Worm (Caenorhabditis elegans) whole organism, L3 larva: ENCODE measurements around the gene his-62.
A peak's percentile ranks its signal among the peaks of the same experiment; 100 is the strongest.

Experiments
- R02D3.7 ChIP-seq: fragments of 150-350 bp; optimal IDR thresholded peaks from 2 replicates; lab custom pipeline; 2014; ENCODE audit warnings: missing biosample characterization, missing genetic modification characterization
- ZK546.5 ChIP-seq: sonication (generic microtip); optimal IDR thresholded peaks from 2 replicates; lab custom pipeline; 2017; ENCODE audit warnings: missing biosample characterization, missing genetic modification characterization
- aly-2 ChIP-seq: fragments of 150-350 bp; optimal IDR thresholded peaks from 2 replicates; lab custom pipeline; 2014; ENCODE audit warnings: missing biosample characterization, missing genetic modification characterization
- ama-1 ChIP-seq: fragments of 150-350 bp; optimal IDR thresholded peaks from 2 replicates; lab custom pipeline; 2018
- ceh-16 ChIP-seq: sonication (generic microtip); optimal IDR thresholded peaks from 2 replicates; lab custom pipeline; 2017; ENCODE audit warnings: missing biosample characterization, missing genetic modification characterization
- ceh-28 ChIP-seq: fragments of 150-350 bp; optimal IDR thresholded peaks from 2 replicates; lab custom pipeline; 2014; ENCODE audit warnings: missing biosample characterization, missing genetic modification reagents, missing genetic modification characterization
- ceh-82 ChIP-seq: fragments of 150-350 bp; optimal IDR thresholded peaks from 2 replicates; lab custom pipeline; 2014; ENCODE audit warnings: missing biosample characterization, missing genetic modification characterization
- ceh-9 ChIP-seq: sonication (generic microtip); optimal IDR thresholded peaks from 2 replicates; lab custom pipeline; 2018; ENCODE audit warnings: missing biosample characterization, missing genetic modification characterization
- egl-5 ChIP-seq: fragments of 150-350 bp; optimal IDR thresholded peaks from 2 replicates; lab custom pipeline; 2017; ENCODE audit warnings: missing biosample characterization, missing genetic modification reagents, missing genetic modification characterization, inconsistent platforms
- elt-2 ChIP-seq: sonication (generic microtip); optimal IDR thresholded peaks from 2 replicates; lab custom pipeline; 2016; ENCODE audit warnings: missing genetic modification reagents, mild to moderate bottlenecking, missing genetic modification characterization, missing compliant biosample characterization
- elt-3 ChIP-seq, 3 experiments: fragments of 150-350 bp in 1 of 3; sonication (generic microtip) in 2 of 3; optimal IDR thresholded peaks; 2 replicates in 2 of 3; 4 replicates in 1 of 3; lab custom pipeline; 2014 to 2017; ENCODE audit warnings: missing biosample characterization in 3 of 3, missing genetic modification characterization in 3 of 3
- eor-1 ChIP-seq, 2 experiments: fragments of 150-350 bp; optimal IDR thresholded peaks; 2 replicates each; lab custom pipeline; 2014 to 2018; ENCODE audit warnings: missing biosample characterization in 2 of 2, missing genetic modification characterization in 2 of 2
- fkh-10 ChIP-seq: sonication (generic microtip); optimal IDR thresholded peaks from 2 replicates; lab custom pipeline; 2017; ENCODE audit warnings: missing biosample characterization, missing genetic modification reagents, missing genetic modification characterization
- fos-1 ChIP-seq: fragments of 150-350 bp; optimal IDR thresholded peaks from 2 replicates; lab custom pipeline; 2014; ENCODE audit warnings: missing biosample characterization, missing genetic modification characterization
- hmg-11 ChIP-seq: sonication (generic microtip); optimal IDR thresholded peaks from 2 replicates; lab custom pipeline; 2016; ENCODE audit warnings: missing genetic modification characterization, missing compliant biosample characterization
- jun-1 ChIP-seq: fragments of 150-350 bp; optimal IDR thresholded peaks from 2 replicates; lab custom pipeline; 2014; ENCODE audit warnings: missing biosample characterization, missing genetic modification reagents, missing genetic modification characterization
- lin-15B ChIP-seq: fragments of 150-350 bp; optimal IDR thresholded peaks from 2 replicates; lab custom pipeline; 2014; ENCODE audit warnings: missing biosample characterization, missing genetic modification characterization
- lin-39 ChIP-seq: fragments of 150-350 bp; optimal IDR thresholded peaks from 2 replicates; lab custom pipeline; 2018; ENCODE audit warnings: missing biosample characterization, missing genetic modification reagents, missing genetic modification characterization
- lsy-12 ChIP-seq: sonication (generic microtip); optimal IDR thresholded peaks from 2 replicates; lab custom pipeline; 2016; ENCODE audit warnings: mild to moderate bottlenecking, missing genetic modification characterization, missing compliant biosample characterization
- mdl-1 ChIP-seq: fragments of 150-350 bp; optimal IDR thresholded peaks from 2 replicates; lab custom pipeline; 2014; ENCODE audit warnings: missing biosample characterization, missing genetic modification characterization
- mml-1 ChIP-seq: fragments of 150-350 bp; sonication (generic microtip); optimal IDR thresholded peaks from 3 replicates; lab custom pipeline; 2014; ENCODE audit warnings: missing biosample characterization, missing genetic modification characterization
- nfya-1 ChIP-seq: sonication (generic microtip); optimal IDR thresholded peaks from 2 replicates; lab custom pipeline; 2017; ENCODE audit warnings: missing genetic modification characterization, mild to moderate bottlenecking, missing compliant biosample characterization, antibody characterized with exemption, moderate library complexity; ENCODE audit not compliant: insufficient read depth
- nhr-12 ChIP-seq: fragments of 150-350 bp; optimal IDR thresholded peaks from 2 replicates; lab custom pipeline; 2014; ENCODE audit warnings: missing biosample characterization, missing genetic modification characterization
- nhr-237 ChIP-seq: fragments of 150-350 bp; optimal IDR thresholded peaks from 2 replicates; lab custom pipeline; 2014; ENCODE audit warnings: missing biosample characterization, missing genetic modification characterization
- nhr-25 ChIP-seq: sonication (generic microtip); optimal IDR thresholded peaks from 2 replicates; lab custom pipeline; 2017; ENCODE audit warnings: missing biosample characterization, missing genetic modification characterization
- nhr-28 ChIP-seq: fragments of 150-350 bp; optimal IDR thresholded peaks from 2 replicates; lab custom pipeline; 2014; ENCODE audit warnings: missing biosample characterization, missing genetic modification characterization
- nhr-43 ChIP-seq: sonication (generic microtip); optimal IDR thresholded peaks from 2 replicates; lab custom pipeline; 2016; ENCODE audit warnings: mild to moderate bottlenecking, missing genetic modification characterization, missing compliant biosample characterization; ENCODE audit not compliant: poor library complexity, severe bottlenecking
- nhr-67 ChIP-seq: fragments of 150-350 bp; optimal IDR thresholded peaks from 2 replicates; lab custom pipeline; 2014; ENCODE audit warnings: missing biosample characterization, missing genetic modification characterization
- nhr-76 ChIP-seq: fragments of 150-350 bp; sonication (generic microtip); optimal IDR thresholded peaks from 5 replicates; lab custom pipeline; 2014; ENCODE audit warnings: missing biosample characterization, missing genetic modification characterization
- nhr-77 ChIP-seq: fragments of 150-350 bp; optimal IDR thresholded peaks from 2 replicates; lab custom pipeline; 2014; ENCODE audit warnings: missing biosample characterization, missing genetic modification characterization
- pha-4 ChIP-seq: fragments of 150-350 bp; optimal IDR thresholded peaks from 2 replicates; lab custom pipeline; 2014; ENCODE audit warnings: missing biosample characterization, missing genetic modification reagents, missing genetic modification characterization
- pqm-1 ChIP-seq: fragments of 150-350 bp; optimal IDR thresholded peaks from 2 replicates; lab custom pipeline; 2017; ENCODE audit warnings: missing biosample characterization, missing genetic modification characterization, inconsistent platforms
- sea-2 ChIP-seq: fragments of 150-350 bp; sonication (generic microtip); optimal IDR thresholded peaks from 4 replicates; lab custom pipeline; 2014; ENCODE audit warnings: missing biosample characterization, missing genetic modification reagents, missing genetic modification characterization
- snpc-4 ChIP-seq: fragments of 150-350 bp; optimal IDR thresholded peaks from 2 replicates; lab custom pipeline; 2014; ENCODE audit warnings: missing biosample characterization, missing genetic modification characterization
- unc-39 ChIP-seq: sonication (generic microtip); optimal IDR thresholded peaks from 4 replicates; lab custom pipeline; 2017; ENCODE audit warnings: missing biosample characterization, missing genetic modification characterization
- unc-62 ChIP-seq: fragments of 150-350 bp; sonication (generic microtip); optimal IDR thresholded peaks from 4 replicates; lab custom pipeline; 2014; ENCODE audit warnings: missing biosample characterization, missing genetic modification reagents, missing genetic modification characterization
- zag-1 ChIP-seq: fragments of 150-350 bp; optimal IDR thresholded peaks from 2 replicates; lab custom pipeline; 2014; ENCODE audit warnings: missing biosample characterization, missing genetic modification characterization
- ztf-4 ChIP-seq: fragments of 150-350 bp; optimal IDR thresholded peaks from 2 replicates; lab custom pipeline; 2014; ENCODE audit warnings: missing biosample characterization, missing genetic modification characterization

The his-62 gene

DNA sequence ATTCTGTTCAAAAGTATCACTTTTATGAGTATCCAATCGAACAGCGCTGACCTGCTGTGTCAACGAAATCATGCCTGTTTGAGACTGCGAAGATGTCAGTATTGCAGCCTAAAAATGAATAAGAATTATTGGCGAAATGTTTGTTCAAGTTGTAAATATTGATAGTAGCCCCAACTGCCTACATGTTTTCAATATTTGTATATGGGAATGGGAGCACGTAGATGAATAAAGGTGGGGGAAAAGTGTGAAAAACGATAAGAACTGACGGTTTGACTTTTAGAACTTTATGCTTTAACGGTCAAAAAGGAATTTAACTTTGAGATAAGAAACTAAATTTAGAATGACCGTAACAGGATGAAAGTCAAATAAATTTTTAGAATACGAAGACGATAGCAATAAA is 33.9 kb downstream of the his-62 start:
- no peak for TF ChIP-seq ceh-28 (tag; lab: Kevin White, UChicago)
- no peak for TF ChIP-seq nfya-1 (tag; lab: Kevin White, UChicago)
- TF ChIP-seq egl-5: no peak
- TF ChIP-seq R02D3.7: no peak
- TF ChIP-seq elt-2 (tag; lab: Kevin White, UChicago): peak; percentile 62
- no peak for TF ChIP-seq nhr-77 (tag; lab: Kevin White, UChicago)
- no peak for TF ChIP-seq nhr-67 (tag; lab: Kevin White, UChicago)
- TF ChIP-seq ZK546.5 (tag; lab: Kevin White, UChicago): no peak
- TF ChIP-seq mml-1: no peak
- TF ChIP-seq eor-1 (tag; optimal IDR thresholded peaks at IDR 0.05; lab: Kevin White, UChicago): no peak
- no peak for TF ChIP-seq nhr-76 (tag; lab: Kevin White, UChicago)
- no peak for TF ChIP-seq lsy-12 (tag; lab: Kevin White, UChicago)
- no peak for TF ChIP-seq hmg-11 (tag; lab: Kevin White, UChicago)
- TF ChIP-seq ztf-4 (tag; lab: Kevin White, UChicago): no peak
- no peak for TF ChIP-seq snpc-4 (tag; lab: Kevin White, UChicago)
- TF ChIP-seq unc-62: no peak
- TF ChIP-seq mdl-1: no peak
- no peak for TF ChIP-seq jun-1 (tag; lab: Kevin White, UChicago)
- TF ChIP-seq fkh-10 (GFP tag; lab: Kevin White, UChicago): no peak
- TF ChIP-seq pha-4: peak; percentile 50
- TF ChIP-seq pqm-1 (tag; lab: Kevin White, UChicago): peak; percentile 73
- TF ChIP-seq nhr-12: no peak
- no peak for TF ChIP-seq nhr-237 (tag; lab: Kevin White, UChicago)
- no peak for TF ChIP-seq ceh-82
- TF ChIP-seq elt-3 (tag; optimal IDR thresholded peaks at IDR 0.05; lab: Kevin White, UChicago): no peak
- TF ChIP-seq, all 47 proteins: peak for 3

DNA sequence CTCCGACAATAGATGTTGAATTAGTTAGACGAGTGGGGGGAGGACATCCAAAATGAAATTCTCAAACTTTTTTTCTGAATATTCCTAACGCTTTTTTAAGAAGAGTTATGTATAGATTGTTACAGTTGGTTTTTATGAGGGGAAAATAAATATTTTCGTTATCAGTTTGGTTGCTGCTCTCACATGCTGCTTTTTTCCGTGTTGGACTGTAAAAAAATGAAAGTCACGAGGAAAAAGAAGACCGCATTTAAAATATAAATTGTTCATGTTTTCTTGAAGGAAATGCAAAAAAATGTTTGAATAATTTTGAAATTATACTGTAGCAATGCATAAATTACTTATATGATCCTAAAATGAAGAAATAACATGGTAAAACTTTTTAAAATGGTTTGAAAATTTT is 34.5 kb downstream of the his-62 start:
- TF ChIP-seq lin-15B (tag; lab: Kevin White, UChicago): no peak
- TF ChIP-seq ceh-9 (tag; lab: Kevin White, UChicago): no peak
- TF ChIP-seq lin-39 (tag; lab: Kevin White, UChicago): no peak
- no peak for TF ChIP-seq nhr-12
- TF ChIP-seq mdl-1: no peak
- no peak for TF ChIP-seq aly-2 (tag; lab: Kevin White, UChicago)
- no peak for TF ChIP-seq ceh-16 (tag; lab: Kevin White, UChicago)
- no peak for TF ChIP-seq fos-1
- TF ChIP-seq egl-5: no peak
- TF ChIP-seq nhr-77 (tag; lab: Kevin White, UChicago): no peak
- no peak for TF ChIP-seq nhr-237 (tag; lab: Kevin White, UChicago)
- no peak for TF ChIP-seq jun-1 (tag; lab: Kevin White, UChicago)
- no peak for TF ChIP-seq fkh-10 (GFP tag; lab: Kevin White, UChicago)
- TF ChIP-seq pha-4: peak; percentile 48
- TF ChIP-seq ama-1 (lab: Kevin White, UChicago): no peak
- no peak for TF ChIP-seq ceh-28 (tag; lab: Kevin White, UChicago)
- TF ChIP-seq elt-2 (tag; lab: Kevin White, UChicago): peak; percentile 65
- TF ChIP-seq nhr-43 (tag; lab: Kevin White, UChicago): no peak
- TF ChIP-seq eor-1 (tag; optimal IDR thresholded peaks at IDR 0.05; lab: Kevin White, UChicago): no peak
- no peak for TF ChIP-seq ztf-4 (tag; lab: Kevin White, UChicago)
- TF ChIP-seq R02D3.7: no peak
- TF ChIP-seq hmg-11 (tag; lab: Kevin White, UChicago): no peak
- no peak for TF ChIP-seq nhr-28 (tag; lab: Kevin White, UChicago)
- TF ChIP-seq ZK546.5 (tag; lab: Kevin White, UChicago): no peak
- peak; percentile 50 for TF ChIP-seq pqm-1 (tag; lab: Kevin White, UChicago)
- TF ChIP-seq, all 47 proteins: peak for 3

DNA sequence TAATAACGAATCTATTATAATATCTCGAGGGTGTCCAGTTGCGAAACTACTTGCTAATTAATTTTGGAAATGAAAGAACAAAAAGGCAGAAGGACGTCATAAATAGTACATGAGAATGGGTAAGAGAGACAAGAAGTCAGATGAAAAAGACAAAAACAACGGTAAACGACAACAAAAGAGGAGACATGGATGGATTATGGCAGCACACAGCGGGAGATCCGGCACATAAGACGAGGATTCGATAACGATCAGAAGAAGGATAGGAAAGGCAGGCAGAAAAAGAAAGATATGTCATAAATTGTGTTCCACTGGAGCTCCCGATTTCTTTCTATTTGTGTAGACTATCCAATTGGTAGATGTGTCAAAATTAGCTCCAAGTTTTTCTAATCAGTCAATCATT is 35.2 kb downstream of the his-62 start:
- TF ChIP-seq lin-15B (tag; lab: Kevin White, UChicago) (no peak), nhr-25 (tag; lab: Kevin White, UChicago) (no peak), mml-1 (no peak), fos-1 (no peak), hmg-11 (tag; lab: Kevin White, UChicago) (no peak), nhr-237 (tag; lab: Kevin White, UChicago) (no peak), lin-39 (tag; lab: Kevin White, UChicago) (no peak), zag-1 (tag; lab: Kevin White, UChicago) (no peak), ceh-28 (tag; lab: Kevin White, UChicago) (no peak), unc-39 (tag; lab: Kevin White, UChicago) (no peak), pqm-1 (tag; lab: Kevin White, UChicago) (no peak), R02D3.7 (no peak), aly-2 (tag; lab: Kevin White, UChicago) (no peak), eor-1 (tag; optimal IDR thresholded peaks at IDR 0.05; lab: Kevin White, UChicago) (no peak), sea-2 (GFP tag; lab: Kevin White, UChicago) (no peak), unc-62 (no peak)
